Fruit fly (Drosophila melanogaster) ovary, adult (tissue): ENCODE measurements around the gene crb.

Source experiments
- CG17801 ChIP-seq: fragments of 200-800 bp; optimal IDR thresholded peaks from 2 replicates; lab custom pipeline; 2019; ENCODE audit warnings: missing biosample characterization, mild to moderate bottlenecking, missing genetic modification characterization, moderate library complexity; ENCODE audit not compliant: partially characterized antibody

The crb gene

dm6 chr3R:24287157-24287556, 7.7 kb upstream of the crb start:
- TF ChIP-seq CG17801 = no peak

dm6 chr3R:24289768-24290349, 5.0 kb upstream of the crb start, which contains the start of the genes CG34290 and Uck:
TSS of gene CG34290 (minus strand) at chr3R:24289818.
TSS of gene Uck (plus strand) at chr3R:24290172.
- peak; percentile 73 for TF ChIP-seq CG17801

- TF ChIP-seq CG17801 = no peak
Observed at dm6 chr3R:24293171-24293570, 1.7 kb upstream of the crb start.

- no peak for TF ChIP-seq CG17801
Observed at dm6 chr3R:24294299-24294698, 579 bp upstream of the crb start, which contains the start of gene CG5715. TSS of gene CG5715 (minus strand) at chr3R:24294399.

- TF ChIP-seq CG17801 = peak; percentile 95
Observed at dm6 chr3R:24295556-24296465, 933 bp downstream of the crb start.

dm6 chr3R:24296913-24297312, 2.0 kb downstream of the crb start:
- no peak for TF ChIP-seq CG17801

- no peak for TF ChIP-seq CG17801
Observed at dm6 chr3R:24297444-24298146, 2.7 kb downstream of the crb start.

dm6 chr3R:24298534-24298936, 3.7 kb downstream of the crb start:
- TF ChIP-seq CG17801 = no peak

dm6 chr3R:24299148-24299547, 4.3 kb downstream of the crb start:
- TF ChIP-seq CG17801 = no peak

dm6 chr3R:24301520-24301919, 6.6 kb downstream of the crb start:
- peak; percentile 52 for TF ChIP-seq CG17801

- peak; percentile 43 for TF ChIP-seq CG17801
Observed at dm6 chr3R:24303060-24303459, 8.2 kb downstream of the crb start.

dm6 chr3R:24318217-24319082, 23.6 kb downstream of the crb start, which contains the start of the genes Nab2 and BRWD3:
TSS of gene Nab2 (minus strand) at chr3R:24318419.
TSS of gene BRWD3 (plus strand) at chr3R:24319000.
- TF ChIP-seq CG17801 = peak; percentile 17

dm6 chr3R:24319083-24319381, 24.2 kb downstream of the crb start:
- no peak for TF ChIP-seq CG17801

- no peak for TF ChIP-seq CG17801
Observed at dm6 chr3R:24319632-24320341, 24.9 kb downstream of the crb start.

- peak; percentile 8 for TF ChIP-seq CG17801
Observed at dm6 chr3R:24320342-24320711, 25.4 kb downstream of the crb start.
